Worm (Caenorhabditis elegans) whole organism, late embryonic: ENCODE measurements around the gene T28H11.8.

Experiments used
- ceh-14 ChIP-seq: sonication (generic microtip); optimal IDR thresholded peaks from 2 replicates; lab custom pipeline; 2016; ENCODE audit warnings: missing genotype, missing genetic modification characterization, missing compliant biosample characterization
- ceh-34 ChIP-seq: sonication (generic microtip); optimal IDR thresholded peaks from 2 replicates; lab custom pipeline; 2016; ENCODE audit warnings: mild to moderate bottlenecking, missing genetic modification characterization, missing compliant biosample characterization
- ceh-45 ChIP-seq: fragments of 200-800 bp; sonication (Bioruptor generic); IDR thresholded peaks from 2 replicates; pipeline ENCODE4 v1.3.6; 2022; ENCODE audit warnings: missing genetic modification reagents, missing genetic modification characterization, missing compliant biosample characterization
- ceh-9 ChIP-seq: sonication (generic microtip); optimal IDR thresholded peaks from 2 replicates; lab custom pipeline; 2016; ENCODE audit warnings: mild to moderate bottlenecking, missing genetic modification characterization, inconsistent platforms, missing compliant biosample characterization
- fkh-10 ChIP-seq: fragments of 150-350 bp; optimal IDR thresholded peaks from 2 replicates; lab custom pipeline; 2014; ENCODE audit warnings: missing biosample characterization, missing genetic modification reagents, missing genetic modification characterization
- nhr-11 ChIP-seq: fragments of 150-350 bp; optimal IDR thresholded peaks from 2 replicates; lab custom pipeline; 2014; ENCODE audit warnings: missing biosample characterization, missing genetic modification characterization
- pag-3 ChIP-seq: sonication (generic microtip); optimal IDR thresholded peaks from 2 replicates; lab custom pipeline; 2016; ENCODE audit warnings: missing compliant biosample characterization, missing genetic modification characterization, borderline replicate concordance
- pha-4 ChIP-seq: fragments of 150-350 bp; optimal IDR thresholded peaks from 2 replicates; lab custom pipeline; 2018; ENCODE audit warnings: missing biosample characterization, missing genetic modification reagents, missing genetic modification characterization
- pqm-1 ChIP-seq: sonication (generic microtip); optimal IDR thresholded peaks from 2 replicates; lab custom pipeline; 2016; ENCODE audit warnings: missing genetic modification characterization, missing compliant biosample characterization
- tbx-2 ChIP-seq: sonication (generic microtip); optimal IDR thresholded peaks from 2 replicates; lab custom pipeline; 2016; ENCODE audit warnings: missing genetic modification characterization, missing compliant biosample characterization
- unc-55 ChIP-seq: sonication (generic microtip); optimal IDR thresholded peaks from 2 replicates; lab custom pipeline; 2017; ENCODE audit warnings: missing biosample characterization, missing genetic modification reagents, missing genetic modification characterization
- unc-86 ChIP-seq: sonication (generic microtip); optimal IDR thresholded peaks from 2 replicates; lab custom pipeline; 2016; ENCODE audit warnings: missing genetic modification characterization, missing compliant biosample characterization
- ztf-16 ChIP-seq: sonication (generic microtip); optimal IDR thresholded peaks from 2 replicates; lab custom pipeline; 2017; ENCODE audit warnings: missing genetic modification characterization, missing compliant biosample characterization

- no peak for TF ChIP-seq ceh-45
- no peak for TF ChIP-seq tbx-2 (tag; lab: Kevin White, UChicago)
- TF ChIP-seq pqm-1: no peak
- no peak for TF ChIP-seq ceh-34 (tag; lab: Kevin White, UChicago)
- no peak for TF ChIP-seq fkh-10 (GFP tag; lab: Kevin White, UChicago)
- TF ChIP-seq pha-4 (tag; lab: Kevin White, UChicago): no peak
- TF ChIP-seq unc-86 (tag; lab: Kevin White, UChicago): no peak
- TF ChIP-seq ceh-9 (tag; lab: Kevin White, UChicago): no peak
- TF ChIP-seq ceh-14 (tag; lab: Kevin White, UChicago): no peak
- TF ChIP-seq ztf-16 (tag; lab: Kevin White, UChicago): no peak
- no peak for TF ChIP-seq unc-55 (GFP tag; lab: Kevin White, UChicago)
- no peak for TF ChIP-seq nhr-11 (tag; lab: Kevin White, UChicago)
- TF ChIP-seq pag-3: no peak
Measured at ce11 chrIV:5008378-5008777, 12.1 kb downstream of the T28H11.8 start, which contains the start of gene srm-2.
